Worm (Caenorhabditis elegans) whole organism, L4/young adult: ENCODE measurements around the gene tag-294.

Source experiments
- W03F9.2 ChIP-seq: fragments of 150-350 bp; optimal IDR thresholded peaks from 2 replicates; lab custom pipeline; 2014; ENCODE audit warnings: missing biosample characterization, missing genetic modification characterization
- him-1 ChIP-seq: sonication (generic microtip); optimal IDR thresholded peaks from 2 replicates; lab custom pipeline; 2016; ENCODE audit warnings: missing genotype, missing genetic modification reagents, missing genetic modification characterization, missing compliant biosample characterization

- TF ChIP-seq W03F9.2 = peak; percentile 35
- no peak for TF ChIP-seq him-1 (tag; lab: Kevin White, UChicago)
These were observed 49.7 kb downstream of the tag-294 start for ce11 chrX:5713479-5713878.
